Worm (Caenorhabditis elegans): ENCODE measurements around the gene ash-2.
A peak's percentile ranks its signal among the peaks of the same experiment; 100 is the strongest.

ash-2 gene

DNA sequence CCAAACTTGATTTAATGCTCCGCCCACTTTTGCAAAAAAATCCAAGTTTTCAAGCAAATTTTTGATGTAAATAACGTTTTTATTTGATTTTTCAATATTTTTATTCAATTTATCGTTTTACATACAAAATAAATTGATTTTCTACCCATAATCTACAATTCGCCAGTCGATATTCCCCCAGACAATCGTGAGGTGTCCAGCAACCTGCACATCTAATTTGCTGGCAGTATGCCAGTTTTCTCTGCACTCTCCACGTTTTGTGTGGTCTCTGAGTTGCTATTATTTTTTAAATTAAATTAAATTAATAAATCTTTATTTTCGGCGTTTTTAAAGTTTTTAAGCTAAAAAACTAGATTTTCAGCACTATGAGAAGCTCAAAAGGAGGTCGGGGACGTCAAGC, 472 bp downstream of the ash-2 start (continued):
- TF ChIP-seq hlh-1 (tag; optimal IDR thresholded peaks at IDR 0.05): no peak

DNA sequence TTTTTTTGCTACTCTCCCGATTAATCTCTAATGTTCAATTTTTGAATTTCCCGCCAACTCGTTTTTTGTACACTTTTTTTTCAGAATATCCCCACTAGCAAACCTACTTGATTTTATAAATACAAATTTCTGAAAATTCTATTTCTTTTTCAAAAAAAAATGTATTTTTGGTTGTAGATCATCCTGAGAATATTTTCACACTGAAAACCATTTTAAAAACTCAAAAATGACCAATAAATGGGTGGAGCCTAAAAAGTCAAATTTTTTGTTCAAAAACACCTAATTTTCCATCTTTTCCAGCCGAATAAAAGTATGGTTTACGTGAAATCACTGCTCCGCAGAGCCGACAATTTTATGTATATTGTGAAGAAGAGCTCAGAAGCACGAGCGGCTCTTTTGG, 9.1 kb downstream of the ash-2 start, which contains the start of gene Y17G7B.3:
Y17G7B.3 (plus strand) TSS at position 301 of the 400 bp plus-strand sequence.
- no peak for TF ChIP-seq mep-1 (tag; optimal IDR thresholded peaks at IDR 0.05)
- TF ChIP-seq lin-32 (GFP tag; optimal IDR thresholded peaks at IDR 0.05): no peak
- TF ChIP-seq ceh-83 (GFP tag; optimal IDR thresholded peaks at IDR 0.05): no peak
- no peak for TF ChIP-seq sptf-1 (tag; optimal IDR thresholded peaks at IDR 0.05)
- TF ChIP-seq sem-2 (GFP tag; optimal IDR thresholded peaks at IDR 0.05): no peak

DNA sequence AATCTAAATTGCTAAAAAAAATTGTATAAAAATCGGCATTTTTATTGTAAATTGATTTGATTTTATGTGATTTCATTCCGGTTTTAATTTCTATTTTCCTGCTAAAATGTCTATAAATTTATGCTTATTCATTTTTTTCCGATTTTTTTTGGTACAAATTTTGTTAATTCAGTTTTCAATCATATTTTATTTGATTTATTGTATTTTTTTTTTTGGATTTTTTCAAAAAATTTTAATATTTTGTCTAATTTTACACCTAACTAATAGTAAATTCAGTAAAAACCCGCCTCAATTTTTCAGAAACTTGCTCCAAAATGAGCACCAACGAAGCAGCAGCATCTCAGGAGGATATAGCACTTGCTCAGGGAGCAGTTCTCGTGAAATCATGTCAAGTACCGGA, 13.1 kb downstream of the ash-2 start, which contains the start of gene dhps-1:
dhps-1 (plus strand) TSS at position 301 of the 400 bp plus-strand sequence.
- TF ChIP-seq elt-3 (tag; optimal IDR thresholded peaks at IDR 0.05) (no peak), nhr-237 (tag; optimal IDR thresholded peaks at IDR 0.05) (no peak), sptf-1 (tag; optimal IDR thresholded peaks at IDR 0.05) (no peak), cnd-1 (tag; optimal IDR thresholded peaks at IDR 0.05) (no peak), blmp-1 (tag; optimal IDR thresholded peaks at IDR 0.05) (no peak), drap-1 (GFP tag; optimal IDR thresholded peaks at IDR 0.05) (no peak), nhr-2 (tag; optimal IDR thresholded peaks at IDR 0.05) (no peak), ceh-43 (GFP tag; optimal IDR thresholded peaks at IDR 0.05) (no peak), ces-1 (GFP tag; optimal IDR thresholded peaks at IDR 0.05) (no peak), hlh-1 (tag; optimal IDR thresholded peaks at IDR 0.05) (no peak)

DNA sequence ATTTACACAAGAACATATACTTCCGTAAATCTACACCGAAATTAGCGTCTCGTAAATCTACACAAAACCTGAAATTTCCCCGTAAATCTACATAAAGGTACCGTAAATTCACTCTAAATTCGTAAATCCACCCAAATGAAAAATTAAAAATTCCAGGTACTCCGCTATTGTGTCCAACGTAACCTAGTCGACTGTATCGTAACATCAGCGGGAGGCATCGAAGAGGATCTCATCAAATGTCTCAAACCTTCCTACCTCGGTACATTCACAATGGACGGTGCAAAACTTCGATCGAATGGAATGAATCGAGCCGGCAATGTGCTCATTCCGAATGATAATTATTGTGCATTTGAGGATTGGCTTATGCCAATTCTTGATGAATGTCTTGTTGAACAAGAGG, 15.3 kb downstream of the ash-2 start:
- TF ChIP-seq nhr-28 (tag; optimal IDR thresholded peaks at IDR 0.05) (no peak), nhr-237 (tag; optimal IDR thresholded peaks at IDR 0.05) (no peak), nhr-76 (tag; optimal IDR thresholded peaks at IDR 0.05) (no peak), M03D4.4 (tag; optimal IDR thresholded peaks at IDR 0.05) (no peak)

DNA sequence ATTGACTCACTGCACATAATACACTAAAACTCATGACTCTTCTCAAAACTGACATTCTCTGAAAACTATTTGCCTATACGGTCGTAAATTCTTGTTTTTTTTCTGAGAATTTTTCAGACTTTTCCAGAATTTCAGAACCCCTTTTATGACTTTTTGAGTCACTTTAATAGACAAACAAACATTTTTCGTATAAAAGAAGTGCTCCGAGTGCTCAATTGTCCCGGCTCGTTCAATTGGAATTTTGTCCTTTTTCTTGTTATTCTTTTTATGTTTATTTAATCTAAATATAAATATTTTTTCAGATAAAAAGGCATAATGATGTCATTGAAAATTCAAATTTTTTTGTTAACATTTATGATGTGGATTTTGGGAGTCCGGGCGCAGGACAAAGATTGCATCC, 19.3 kb downstream of the ash-2 start, which contains the start of gene Y17G7B.23:
Y17G7B.23 (plus strand) TSS at position 301 of the 400 bp plus-strand sequence.
- TF ChIP-seq sptf-1 (tag; optimal IDR thresholded peaks at IDR 0.05) (no peak), unc-39 (tag; optimal IDR thresholded peaks at IDR 0.05) (no peak), unc-62 (GFP tag; optimal IDR thresholded peaks at IDR 0.05) (no peak), nhr-76 (tag; optimal IDR thresholded peaks at IDR 0.05) (no peak), nhr-237 (tag; optimal IDR thresholded peaks at IDR 0.05) (no peak), M03D4.4 (tag; optimal IDR thresholded peaks at IDR 0.05) (no peak), nhr-28 (tag; optimal IDR thresholded peaks at IDR 0.05) (no peak), sem-2 (GFP tag; optimal IDR thresholded peaks at IDR 0.05) (no peak), elt-3 (tag; optimal IDR thresholded peaks at IDR 0.05) (no peak), ztf-11 (tag; optimal IDR thresholded peaks at IDR 0.05) (no peak), lsy-2 (tag; optimal IDR thresholded peaks at IDR 0.05) (no peak), pha-4 (tag; optimal IDR thresholded peaks at IDR 0.05) (no peak), unc-120 (tag; optimal IDR thresholded peaks at IDR 0.05; ENCODE audit: poor library complexity, severe bottlenecking) (no peak), blmp-1 (tag; optimal IDR thresholded peaks at IDR 0.05) (no peak), cnd-1 (tag; optimal IDR thresholded peaks at IDR 0.05) (no peak), hlh-1 (tag; optimal IDR thresholded peaks at IDR 0.05) (no peak), nhr-2 (tag; optimal IDR thresholded peaks at IDR 0.05) (no peak), elt-1 (tag; optimal IDR thresholded peaks at IDR 0.05; ENCODE audit: borderline replicate concordance, insufficient read depth) (no peak)

DNA sequence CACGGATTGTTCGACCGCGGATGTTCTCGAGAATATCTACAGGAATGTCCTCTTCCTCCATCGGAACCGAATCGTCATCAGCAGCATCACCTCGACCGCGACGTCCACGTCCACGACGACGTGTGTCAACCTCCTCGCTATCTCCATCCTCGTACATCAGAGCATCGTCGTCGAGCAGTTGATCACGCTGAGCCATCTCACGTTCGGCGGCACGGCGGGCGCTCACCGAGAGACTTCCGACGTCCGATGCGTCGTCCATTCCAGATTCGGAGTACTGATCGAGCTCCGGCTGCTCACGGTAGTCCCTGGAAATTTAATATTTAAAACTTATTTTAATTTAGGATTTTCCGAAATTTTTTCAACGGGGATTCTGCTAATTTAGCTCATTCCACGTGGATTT, 26.3 kb downstream of the ash-2 start:
- TF ChIP-seq lsy-2 (tag; optimal IDR thresholded peaks at IDR 0.05) (no peak), cnd-1 (tag; optimal IDR thresholded peaks at IDR 0.05) (no peak), sem-2 (GFP tag; optimal IDR thresholded peaks at IDR 0.05) (no peak), pha-4 (tag; optimal IDR thresholded peaks at IDR 0.05) (no peak), lin-32 (GFP tag; optimal IDR thresholded peaks at IDR 0.05) (no peak), drap-1 (GFP tag; optimal IDR thresholded peaks at IDR 0.05) (no peak), unc-39 (tag; optimal IDR thresholded peaks at IDR 0.05) (no peak), flh-1 (GFP tag; optimal IDR thresholded peaks at IDR 0.05) (no peak), mab-5 (tag; optimal IDR thresholded peaks at IDR 0.05) (no peak)

DNA sequence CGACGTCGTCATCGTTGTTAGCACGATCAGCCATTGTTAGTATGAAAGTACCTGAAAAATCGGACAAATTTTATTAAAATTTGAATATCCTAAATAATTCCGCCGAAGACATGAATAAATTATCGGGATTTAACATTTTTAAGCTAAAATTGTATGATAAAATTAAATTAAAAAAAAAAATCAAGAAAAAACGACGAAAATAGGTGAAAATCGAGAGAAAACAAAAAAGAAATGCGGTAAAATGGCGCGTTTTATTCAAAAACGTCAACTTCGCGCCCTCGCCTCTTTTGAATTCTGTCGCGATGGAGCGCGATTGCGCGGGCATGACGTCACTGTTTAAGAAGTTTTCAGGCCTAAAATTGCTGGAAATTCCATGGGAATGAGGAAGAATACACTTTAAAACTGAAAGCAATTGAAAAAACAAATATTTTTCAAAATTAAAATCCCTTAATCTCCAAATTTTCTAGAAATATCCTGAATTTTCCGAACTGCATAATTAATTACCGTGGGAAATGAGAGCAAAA, 27.0 kb downstream of the ash-2 start, which contains the start of gene mcm-2:
mcm-2 (minus strand) TSS at position 51 of the 524 bp plus-strand sequence.
- TF ChIP-seq ces-1 (GFP tag; optimal IDR thresholded peaks at IDR 0.05) (no peak), zip-8 (tag; optimal IDR thresholded peaks at IDR 0.05) (peak; percentile 69), nhr-237 (tag; optimal IDR thresholded peaks at IDR 0.05) (peak; percentile 1), ceh-43 (GFP tag; optimal IDR thresholded peaks at IDR 0.05) (no peak), pha-4 (tag; optimal IDR thresholded peaks at IDR 0.05) (no peak), hlh-1 (tag; optimal IDR thresholded peaks at IDR 0.05) (no peak), elt-1 (tag; optimal IDR thresholded peaks at IDR 0.05; ENCODE audit: borderline replicate concordance, insufficient read depth) (peak; percentile 17)

Data from whole organism, mixed stage, embryonic.